Worm (Caenorhabditis elegans) whole organism, L4 larva: ENCODE results near the gene dop-5.
A peak's percentile ranks its signal among the peaks of the same experiment; 100 is the strongest.

Experiments used
- F10B5.3 ChIP-seq: sonication (generic microtip); optimal IDR thresholded peaks from 2 replicates; lab custom pipeline; 2016; ENCODE audit warnings: mild to moderate bottlenecking, missing genetic modification characterization, missing compliant biosample characterization
- F26F4.8 ChIP-seq: fragments of 200-800 bp; sonication (Bioruptor generic); conservative IDR thresholded peaks from 2 replicates; pipeline ENCODE4 v1.3.6; 2022; ENCODE audit warnings: missing genetic modification characterization, missing compliant biosample characterization
- F37D6.2 ChIP-seq: sonication (generic microtip); optimal IDR thresholded peaks from 2 replicates; lab custom pipeline; 2016; ENCODE audit warnings: mild to moderate bottlenecking, missing genetic modification characterization, missing compliant biosample characterization
- F44E2.7 ChIP-seq: fragments of 200-800 bp; sonication (Bioruptor generic); IDR thresholded peaks from 2 replicates; pipeline ENCODE4 v2.1.2; 2022; ENCODE audit warnings: missing genetic modification characterization, missing compliant biosample characterization
- R02D3.7 ChIP-seq: fragments of 150-350 bp; sonication (generic microtip); optimal IDR thresholded peaks from 3 replicates; lab custom pipeline; 2014; ENCODE audit warnings: missing biosample characterization, missing genetic modification characterization
- Y5F2A.4 ChIP-seq: fragments of 200-800 bp; sonication (Bioruptor generic); optimal IDR thresholded peaks from 2 replicates; lab custom pipeline; 2018; ENCODE audit warnings: mild to moderate bottlenecking, missing genetic modification characterization, missing compliant biosample characterization
- ZK337.2 ChIP-seq: fragments of 200-800 bp; sonication (Bioruptor generic); IDR thresholded peaks from 2 replicates; pipeline ENCODE4 v1.3.6; 2022; ENCODE audit warnings: missing genetic modification reagents, missing genetic modification characterization, missing compliant biosample characterization
- ZK546.5 ChIP-seq, 2 experiments: sonication (generic microtip); optimal IDR thresholded peaks; 2 replicates each; lab custom pipeline; 2017; ENCODE audit warnings: missing biosample characterization in 2 of 2, missing genetic modification characterization in 2 of 2
- aha-1 ChIP-seq: fragments of 150-350 bp; peaks from one replicate; lab custom pipeline; 2014; ENCODE audit warnings: missing biosample characterization, missing genetic modification characterization
- aly-2 ChIP-seq: sonication (generic microtip); optimal IDR thresholded peaks from 2 replicates; lab custom pipeline; 2018; ENCODE audit warnings: missing biosample characterization, missing genetic modification characterization
- ama-1 ChIP-seq: fragments of 150-350 bp; optimal IDR thresholded peaks from 2 replicates; lab custom pipeline; 2014; ENCODE audit warnings: inconsistent platforms, mixed read lengths
- ceh-20 ChIP-seq: fragments of 200-800 bp; sonication (Bioruptor generic); IDR thresholded peaks from 2 replicates; pipeline ENCODE4 v1.3.6; 2022; ENCODE audit warnings: missing genetic modification reagents, missing genetic modification characterization, missing compliant biosample characterization
- ceh-44 ChIP-seq: fragments of 200-800 bp; sonication (Bioruptor generic); IDR thresholded peaks from 2 replicates; pipeline ENCODE4 v1.3.6; 2022; ENCODE audit warnings: missing genetic modification reagents, missing genetic modification characterization, missing compliant biosample characterization
- ces-1 ChIP-seq: fragments of 150-350 bp; sonication (generic microtip); optimal IDR thresholded peaks from 4 replicates; lab custom pipeline; 2014; ENCODE audit warnings: missing biosample characterization, missing genetic modification reagents, missing genetic modification characterization
- cey-2 ChIP-seq: sonication (generic microtip); optimal IDR thresholded peaks from 3 replicates; lab custom pipeline; 2017; ENCODE audit warnings: missing genetic modification characterization, mild to moderate bottlenecking, missing compliant biosample characterization, antibody characterized with exemption, borderline replicate concordance; ENCODE audit not compliant: insufficient read depth
- daf-12 ChIP-seq: fragments of 150-350 bp; optimal IDR thresholded peaks from 2 replicates; lab custom pipeline; 2014; ENCODE audit warnings: missing biosample characterization, missing genetic modification reagents, missing genetic modification characterization
- dmd-6 ChIP-seq: fragments of 200-800 bp; sonication (Bioruptor generic); IDR thresholded peaks from 2 replicates; pipeline ENCODE4 v1.3.6; 2022; ENCODE audit warnings: missing genetic modification reagents, missing genetic modification characterization, missing compliant biosample characterization
- dmd-8 ChIP-seq: fragments of 200-800 bp; sonication (Bioruptor generic); IDR thresholded peaks from 2 replicates; pipeline ENCODE4 v1.3.6; 2022; ENCODE audit warnings: missing genetic modification characterization, missing compliant biosample characterization
- duxl-1 ChIP-seq: sonication (generic microtip); optimal IDR thresholded peaks from 2 replicates; lab custom pipeline; 2016; ENCODE audit warnings: mild to moderate bottlenecking, missing genetic modification characterization, moderate library complexity, missing compliant biosample characterization; ENCODE audit not compliant: poor library complexity
- dve-1 ChIP-seq: sonication (generic microtip); optimal IDR thresholded peaks from 2 replicates; lab custom pipeline; 2017; ENCODE audit warnings: antibody characterized with exemption, mild to moderate bottlenecking, missing genetic modification characterization, missing compliant biosample characterization; ENCODE audit not compliant: insufficient read depth
- egl-27 ChIP-seq: sonication (generic microtip); optimal IDR thresholded peaks from 3 replicates; lab custom pipeline; 2017; ENCODE audit warnings: missing biosample characterization, missing genetic modification reagents, missing genetic modification characterization
- jun-1 ChIP-seq: fragments of 150-350 bp; optimal IDR thresholded peaks from 2 replicates; lab custom pipeline; 2014; ENCODE audit warnings: missing biosample characterization, missing genetic modification reagents, missing genetic modification characterization
- lim-7 ChIP-seq: fragments of 200-800 bp; sonication (Bioruptor generic); IDR thresholded peaks from 2 replicates; pipeline ENCODE4 v1.3.6; 2022; ENCODE audit warnings: missing genetic modification characterization, missing compliant biosample characterization
- lin-1 ChIP-seq: fragments of 200-800 bp; sonication (Bioruptor generic); IDR thresholded peaks from 2 replicates; pipeline ENCODE4 v1.3.6; 2022; ENCODE audit warnings: missing genetic modification reagents, missing genetic modification characterization, missing compliant biosample characterization
- madf-9 ChIP-seq: fragments of 200-800 bp; sonication (Bioruptor generic); conservative IDR thresholded peaks from 2 replicates; pipeline ENCODE4 v1.3.6; 2022; ENCODE audit warnings: missing genetic modification reagents, missing genetic modification characterization, missing compliant biosample characterization
- mdl-1 ChIP-seq, 2 experiments: fragments of 150-350 bp in 1 of 2; sonication (generic microtip) in 1 of 2; optimal IDR thresholded peaks; 2 replicates each; lab custom pipeline; 2014 to 2017; ENCODE audit warnings: missing biosample characterization in 2 of 2, missing genetic modification characterization in 2 of 2
- mep-1 ChIP-seq: fragments of 150-350 bp; sonication (generic microtip); optimal IDR thresholded peaks from 3 replicates; lab custom pipeline; 2014; ENCODE audit warnings: missing biosample characterization, missing genetic modification characterization
- mes-2 ChIP-seq: sonication (generic microtip); optimal IDR thresholded peaks from 2 replicates; lab custom pipeline; 2016; ENCODE audit warnings: missing genotype, mild to moderate bottlenecking, missing genetic modification characterization, missing compliant biosample characterization; ENCODE audit not compliant: poor library complexity, severe bottlenecking
- mxl-2 ChIP-seq: fragments of 200-800 bp; sonication (Bioruptor generic); conservative IDR thresholded peaks from 2 replicates; pipeline ENCODE4 v1.3.6; 2022; ENCODE audit warnings: missing genetic modification reagents, missing genetic modification characterization, missing compliant biosample characterization
- nhr-10 ChIP-seq: fragments of 150-350 bp; optimal IDR thresholded peaks from 2 replicates; lab custom pipeline; 2014; ENCODE audit warnings: missing biosample characterization, missing genetic modification characterization
- nhr-102 ChIP-seq: sonication (generic microtip); optimal IDR thresholded peaks from 2 replicates; lab custom pipeline; 2016; ENCODE audit warnings: mild to moderate bottlenecking, missing genetic modification characterization, moderate library complexity, missing compliant biosample characterization
- nhr-111 ChIP-seq: fragments of 200-800 bp; sonication (Bioruptor generic); optimal IDR thresholded peaks from 2 replicates; lab custom pipeline; 2018; ENCODE audit warnings: mild to moderate bottlenecking, missing genetic modification characterization, missing compliant biosample characterization
- nhr-237 ChIP-seq: sonication (generic microtip); optimal IDR thresholded peaks from 2 replicates; lab custom pipeline; 2017; ENCODE audit warnings: missing biosample characterization, missing genetic modification characterization
- nhr-25 ChIP-seq: sonication (generic microtip); optimal IDR thresholded peaks from 2 replicates; lab custom pipeline; 2017; ENCODE audit warnings: missing genetic modification characterization, mild to moderate bottlenecking, missing compliant biosample characterization, antibody characterized with exemption, moderate library complexity, borderline replicate concordance; ENCODE audit not compliant: insufficient read depth
- pha-4 ChIP-seq, 2 experiments: fragments of 150-350 bp in 1 of 2; fragments of 200-800 bp in 1 of 2; sonication (Bioruptor generic) in 1 of 2; IDR thresholded peaks in 1 of 2; optimal IDR thresholded peaks in 1 of 2; 2 replicates each; pipeline versions ENCODE4 v1.3.6 to Lab custom; 2014 to 2022; ENCODE audit warnings: missing genetic modification characterization in 2 of 2, missing genetic modification reagents in 2 of 2, missing biosample characterization in 1 of 2, missing compliant biosample characterization in 1 of 2
- php-3 ChIP-seq: fragments of 200-800 bp; sonication (Bioruptor generic); IDR thresholded peaks from 2 replicates; pipeline ENCODE4 v1.3.6; 2022; ENCODE audit warnings: missing genetic modification reagents, missing genetic modification characterization, missing compliant biosample characterization
- rbr-2 ChIP-seq: sonication (generic microtip); optimal IDR thresholded peaks from 2 replicates; lab custom pipeline; 2016; ENCODE audit warnings: missing genotype, missing genetic modification characterization, missing compliant biosample characterization
- snpc-4 ChIP-seq: fragments of 150-350 bp; optimal IDR thresholded peaks from 2 replicates; lab custom pipeline; 2014; ENCODE audit warnings: missing biosample characterization, missing genetic modification characterization
- spr-1 ChIP-seq: sonication (generic microtip); optimal IDR thresholded peaks from 2 replicates; lab custom pipeline; 2016; ENCODE audit warnings: mild to moderate bottlenecking, missing genetic modification characterization, missing compliant biosample characterization
- spr-3 ChIP-seq: fragments of 200-800 bp; sonication (Bioruptor generic); optimal IDR thresholded peaks from 2 replicates; lab custom pipeline; 2018; ENCODE audit warnings: mild to moderate bottlenecking, missing genetic modification characterization, missing compliant biosample characterization
- tra-1 ChIP-seq: fragments of 200-800 bp; sonication (Bioruptor generic); IDR thresholded peaks from 2 replicates; pipeline ENCODE4 v1.3.6; 2022; ENCODE audit warnings: missing genetic modification reagents, missing genetic modification characterization, missing compliant biosample characterization
- unc-62 ChIP-seq, 3 experiments: fragments of 150-350 bp in 1 of 3; sonication (generic microtip); optimal IDR thresholded peaks in 2 of 3; peaks in 1 of 3; 1 replicate in 1 of 3; 2 replicates in 2 of 3; lab custom pipeline; 2014 to 2017; ENCODE audit warnings: missing biosample characterization in 3 of 3, missing genetic modification characterization in 3 of 3, missing genetic modification reagents in 3 of 3, missing genotype in 1 of 3
- vab-7 ChIP-seq: fragments of 200-800 bp; sonication (Bioruptor generic); IDR thresholded peaks from 2 replicates; pipeline ENCODE4 v1.3.6; 2022; ENCODE audit warnings: missing genetic modification reagents, missing genetic modification characterization, missing compliant biosample characterization
- zfp-3 ChIP-seq: fragments of 200-800 bp; sonication (Bioruptor generic); conservative IDR thresholded peaks from 2 replicates; pipeline ENCODE4 v1.3.6; 2022; ENCODE audit warnings: missing genetic modification reagents, missing genetic modification characterization, missing compliant biosample characterization
- ztf-11 ChIP-seq: fragments of 150-350 bp; optimal IDR thresholded peaks from 2 replicates; lab custom pipeline; 2014; ENCODE audit warnings: missing biosample characterization, missing genetic modification characterization
- ztf-7 ChIP-seq: fragments of 150-350 bp; optimal IDR thresholded peaks from 2 replicates; lab custom pipeline; 2014; ENCODE audit warnings: missing biosample characterization, missing genetic modification characterization

The dop-5 gene

ce11 chrV:11326914-11327367, 39.1 kb downstream of the dop-5 start, which contains the start of gene tmed-10 (continued):
- TF ChIP-seq nhr-111 (GFP tag; lab: Kevin White, UChicago) (no peak), nhr-102 (tag; lab: Kevin White, UChicago) (no peak), tra-1 (GFP tag; lab: Robert Waterston, UW) (0 out of 2 replicates have a peak, but pooled peaks have one; percentile 18), lin-1 (no peak), Y5F2A.4 (GFP tag; lab: Kevin White, UChicago) (no peak), ama-1 (lab: Kevin White, UChicago) (no peak), mxl-2 (GFP tag; lab: Robert Waterston, UW) (no peak), pha-4 (GFP tag; IDR thresholded peaks at IDR 0.05; lab: Robert Waterston, UW) (0 out of 2 replicates have a peak, but pooled peaks have one; percentile 51), pha-4 (tag; optimal IDR thresholded peaks at IDR 0.05; lab: Kevin White, UChicago) (peak; percentile 18), F26F4.8 (GFP tag; lab: Robert Waterston, UW) (no peak), mes-2 (tag; lab: Kevin White, UChicago) (peak; percentile 84), ztf-7 (tag; lab: Kevin White, UChicago) (no peak), vab-7 (no peak), mep-1 (tag; lab: Kevin White, UChicago) (no peak), F44E2.7 (GFP tag; lab: Robert Waterston, UW) (no peak), nhr-10 (tag; lab: Kevin White, UChicago) (no peak), dmd-6 (peak; percentile 72), php-3 (GFP tag; lab: Robert Waterston, UW) (no peak), snpc-4 (no peak), mdl-1 (tag; optimal IDR thresholded peaks at IDR 0.05; lab: Kevin White, UChicago) (peak in 1 of 2 experiments; percentile 3), nhr-237 (tag; lab: Kevin White, UChicago) (no peak), egl-27 (no peak), aly-2 (no peak), nhr-25 (tag; lab: Kevin White, UChicago) (no peak), F10B5.3 (no peak), rbr-2 (tag; lab: Kevin White, UChicago) (peak; percentile 50), aha-1 (tag; lab: Kevin White, UChicago) (no peak), madf-9 (GFP tag; lab: Robert Waterston, UW) (no peak), jun-1 (no peak), lim-7 (GFP tag; lab: Robert Waterston, UW) (no peak), spr-1 (tag; lab: Kevin White, UChicago) (no peak), dmd-8 (GFP tag; lab: Robert Waterston, UW) (no peak), dve-1 (tag; lab: Kevin White, UChicago) (peak; percentile 56), zfp-3 (no peak)

ce11 chrV:11323720-11324119, 42.3 kb downstream of the dop-5 start, which contains the start of gene str-141:
TSS of gene str-141 (minus strand) at chrV:11323820.
- peak; percentile 4 for TF ChIP-seq duxl-1 (tag; lab: Kevin White, UChicago)
- no peak for TF ChIP-seq cey-2
- no peak for TF ChIP-seq egl-27
- TF ChIP-seq unc-62 (GFP tag; optimal IDR thresholded peaks at IDR 0.05 in 1 of 2; lab: Kevin White, UChicago) = peak in 1 of 2 experiments; percentile 3
- no peak for TF ChIP-seq unc-62 (tag; optimal IDR thresholded peaks at IDR 0.05; lab: Kevin White, UChicago)
- TF ChIP-seq ces-1 = no peak
- TF ChIP-seq mes-2 (tag; lab: Kevin White, UChicago) = no peak
- TF ChIP-seq nhr-25 (tag; lab: Kevin White, UChicago) = no peak
- no peak for TF ChIP-seq ztf-11
- TF ChIP-seq R02D3.7 (tag; lab: Kevin White, UChicago) = no peak
- no peak for TF ChIP-seq ZK546.5 (tag; optimal IDR thresholded peaks at IDR 0.05; lab: Kevin White, UChicago)
- TF ChIP-seq nhr-10 (tag; lab: Kevin White, UChicago) = no peak
- no peak for TF ChIP-seq F10B5.3
- TF ChIP-seq F37D6.2 (tag; lab: Kevin White, UChicago) = no peak
- no peak for TF ChIP-seq ceh-20
- no peak for TF ChIP-seq ZK337.2 (GFP tag; lab: Robert Waterston, UW)
- TF ChIP-seq spr-3 = no peak
- TF ChIP-seq daf-12 (tag; lab: Kevin White, UChicago) = no peak
- TF ChIP-seq madf-9 (GFP tag; lab: Robert Waterston, UW) = no peak
- TF ChIP-seq nhr-111 (GFP tag; lab: Kevin White, UChicago) = no peak
- no peak for TF ChIP-seq ceh-44
- peak; percentile 12 for TF ChIP-seq ama-1 (lab: Kevin White, UChicago)
- no peak for TF ChIP-seq dmd-8 (GFP tag; lab: Robert Waterston, UW)
